Worm (Caenorhabditis elegans) whole organism, L1 larva: ENCODE measurements around the gene his-16.
A peak's percentile ranks its signal among the peaks of the same experiment; 100 is the strongest.

Experiments
- C16A3.4 ChIP-seq: fragments of 150-350 bp; optimal IDR thresholded peaks from 2 replicates; lab custom pipeline; 2014; ENCODE audit warnings: missing biosample characterization, missing genetic modification characterization
- aha-1 ChIP-seq: fragments of 150-350 bp; optimal IDR thresholded peaks from 2 replicates; lab custom pipeline; 2014; ENCODE audit warnings: missing biosample characterization, missing genetic modification characterization
- aly-2 ChIP-seq: fragments of 150-350 bp; optimal IDR thresholded peaks from 2 replicates; lab custom pipeline; 2014; ENCODE audit warnings: missing biosample characterization, missing genetic modification characterization
- ceh-8 ChIP-seq: fragments of 200-800 bp; sonication (Bioruptor generic); optimal IDR thresholded peaks from 2 replicates; lab custom pipeline; 2018; ENCODE audit warnings: mild to moderate bottlenecking, missing genetic modification characterization, moderate library complexity, missing compliant biosample characterization
- ceh-82 ChIP-seq, 3 experiments: fragments of 150-350 bp in 1 of 3; sonication (generic microtip) in 2 of 3; optimal IDR thresholded peaks; 2 replicates each; lab custom pipeline; 2014 to 2017; ENCODE audit warnings: missing biosample characterization in 3 of 3, missing genetic modification characterization in 3 of 3
- dsc-1 ChIP-seq: sonication (generic microtip); optimal IDR thresholded peaks from 2 replicates; lab custom pipeline; 2016; ENCODE audit warnings: mild to moderate bottlenecking, missing genetic modification characterization, missing compliant biosample characterization
- efl-1 ChIP-seq, 4 experiments: fragments of 150-350 bp; optimal IDR thresholded peaks in 3 of 4; peaks in 1 of 4; 1 replicate in 1 of 4; 2 replicates in 3 of 4; lab custom pipeline; 2014; ENCODE audit warnings: missing biosample characterization in 2 of 4, missing genetic modification characterization in 2 of 4, missing genetic modification reagents in 2 of 4
- egl-13 ChIP-seq: sonication (generic microtip); optimal IDR thresholded peaks from 2 replicates; lab custom pipeline; 2016; ENCODE audit warnings: missing genotype, missing genetic modification reagents, missing genetic modification characterization, missing compliant biosample characterization
- elt-3 ChIP-seq, 6 experiments: fragments of 150-350 bp in 1 of 6; sonication (generic microtip); optimal IDR thresholded peaks; 2 replicates each; lab custom pipeline; 2017 to 2018; ENCODE audit warnings: missing biosample characterization in 6 of 6, missing genetic modification characterization in 6 of 6, inconsistent platforms in 1 of 6
- ets-5 ChIP-seq: fragments of 200-800 bp; sonication (Bioruptor generic); IDR thresholded peaks from 2 replicates; pipeline ENCODE4 v1.3.6; 2022; ENCODE audit warnings: missing genetic modification characterization, missing compliant biosample characterization
- fos-1 ChIP-seq: fragments of 150-350 bp; optimal IDR thresholded peaks from 2 replicates; lab custom pipeline; 2014; ENCODE audit warnings: missing biosample characterization, missing genetic modification characterization
- hlh-17 ChIP-seq: fragments of 200-800 bp; sonication (Bioruptor generic); optimal IDR thresholded peaks from 2 replicates; lab custom pipeline; 2018; ENCODE audit warnings: missing genetic modification characterization, mild to moderate bottlenecking, missing compliant biosample characterization, moderate library complexity, borderline replicate concordance
- hpl-2 ChIP-seq: fragments of 150-350 bp; optimal IDR thresholded peaks from 2 replicates; lab custom pipeline; 2014; ENCODE audit warnings: missing biosample characterization, missing genetic modification reagents, missing genetic modification characterization
- jun-1 ChIP-seq: fragments of 150-350 bp; optimal IDR thresholded peaks from 2 replicates; lab custom pipeline; 2014; ENCODE audit warnings: missing biosample characterization, missing genetic modification reagents, missing genetic modification characterization
- lin-14 ChIP-seq: fragments of 200-800 bp; sonication (Bioruptor generic); optimal IDR thresholded peaks from 2 replicates; lab custom pipeline; 2018; ENCODE audit warnings: mild to moderate bottlenecking, missing genetic modification characterization, moderate library complexity, missing compliant biosample characterization
- lin-15B ChIP-seq: fragments of 150-350 bp; sonication (generic microtip); optimal IDR thresholded peaks from 3 replicates; lab custom pipeline; 2014; ENCODE audit warnings: missing biosample characterization, missing genetic modification characterization
- lin-35 ChIP-seq, 2 experiments: fragments of 150-350 bp; optimal IDR thresholded peaks; 2 replicates each; lab custom pipeline; 2014; ENCODE audit warnings: missing biosample characterization in 2 of 2, missing genetic modification characterization in 2 of 2, missing genetic modification reagents in 2 of 2
- lsy-2 ChIP-seq, 2 experiments: fragments of 150-350 bp; optimal IDR thresholded peaks; 2 replicates each; lab custom pipeline; 2014; ENCODE audit warnings: missing biosample characterization in 2 of 2, missing genetic modification characterization in 2 of 2
- mep-1 ChIP-seq: fragments of 150-350 bp; optimal IDR thresholded peaks from 2 replicates; lab custom pipeline; 2014; ENCODE audit warnings: missing biosample characterization, missing genetic modification characterization
- nhr-12 ChIP-seq: sonication (generic microtip); optimal IDR thresholded peaks from 2 replicates; lab custom pipeline; 2017; ENCODE audit warnings: missing biosample characterization, missing genetic modification characterization
- nhr-19 ChIP-seq: fragments of 200-800 bp; sonication (Bioruptor generic); conservative IDR thresholded peaks from 2 replicates; pipeline ENCODE4 v1.3.6; 2022; ENCODE audit warnings: missing genetic modification characterization, missing compliant biosample characterization
- nhr-20 ChIP-seq: sonication (generic microtip); optimal IDR thresholded peaks from 2 replicates; lab custom pipeline; 2016; ENCODE audit warnings: mild to moderate bottlenecking, missing genetic modification characterization, missing compliant biosample characterization
- nhr-28 ChIP-seq: fragments of 150-350 bp; optimal IDR thresholded peaks from 2 replicates; lab custom pipeline; 2014; ENCODE audit warnings: missing biosample characterization, missing genetic modification characterization
- nhr-71 ChIP-seq: sonication (generic microtip); optimal IDR thresholded peaks from 2 replicates; lab custom pipeline; 2016; ENCODE audit warnings: mild to moderate bottlenecking, missing genetic modification characterization, moderate library complexity, missing compliant biosample characterization
- nhr-77 ChIP-seq: fragments of 150-350 bp; optimal IDR thresholded peaks from 2 replicates; lab custom pipeline; 2014; ENCODE audit warnings: missing biosample characterization, missing genetic modification characterization
- nhr-84 ChIP-seq: sonication (generic microtip); optimal IDR thresholded peaks from 2 replicates; lab custom pipeline; 2017; ENCODE audit warnings: missing biosample characterization, missing genetic modification characterization
- nhr-90 ChIP-seq: sonication (generic microtip); optimal IDR thresholded peaks from 2 replicates; lab custom pipeline; 2016; ENCODE audit warnings: mild to moderate bottlenecking, missing genetic modification characterization, missing compliant biosample characterization; ENCODE audit not compliant: poor library complexity
- pag-3 ChIP-seq: sonication (generic microtip); optimal IDR thresholded peaks from 2 replicates; lab custom pipeline; 2017; ENCODE audit warnings: missing genetic modification characterization, mild to moderate bottlenecking, missing compliant biosample characterization, antibody characterized with exemption, borderline replicate concordance; ENCODE audit not compliant: insufficient read depth
- pqm-1 ChIP-seq: sonication (generic microtip); optimal IDR thresholded peaks from 3 replicates; lab custom pipeline; 2017; ENCODE audit warnings: missing biosample characterization, missing genetic modification characterization
- rnt-1 ChIP-seq: sonication (generic microtip); optimal IDR thresholded peaks from 2 replicates; lab custom pipeline; 2016; ENCODE audit warnings: mild to moderate bottlenecking, missing genetic modification characterization, moderate library complexity, missing compliant biosample characterization
- snu-23 ChIP-seq: sonication (generic microtip); optimal IDR thresholded peaks from 2 replicates; lab custom pipeline; 2016; ENCODE audit warnings: missing genetic modification characterization, missing compliant biosample characterization
- sptf-1 ChIP-seq: fragments of 150-350 bp; optimal IDR thresholded peaks from 2 replicates; lab custom pipeline; 2014; ENCODE audit warnings: missing biosample characterization, missing genetic modification characterization
- sup-37 ChIP-seq: fragments of 200-800 bp; sonication (Bioruptor generic); optimal IDR thresholded peaks from 2 replicates; lab custom pipeline; 2018; ENCODE audit warnings: mild to moderate bottlenecking, missing genetic modification characterization, missing compliant biosample characterization
- swsn-7 ChIP-seq: sonication (generic microtip); optimal IDR thresholded peaks from 2 replicates; lab custom pipeline; 2016; ENCODE audit warnings: missing genetic modification characterization, missing compliant biosample characterization
- tbx-2 ChIP-seq: sonication (generic microtip); optimal IDR thresholded peaks from 2 replicates; lab custom pipeline; 2016; ENCODE audit warnings: missing genetic modification characterization, missing compliant biosample characterization
- unc-130 ChIP-seq: fragments of 150-350 bp; optimal IDR thresholded peaks from 2 replicates; lab custom pipeline; 2017; ENCODE audit warnings: missing biosample characterization, missing genetic modification characterization, inconsistent platforms
- unc-62 ChIP-seq: fragments of 150-350 bp; optimal IDR thresholded peaks from 2 replicates; lab custom pipeline; 2014; ENCODE audit warnings: missing biosample characterization, missing genetic modification reagents, missing genetic modification characterization
- unc-98 ChIP-seq: fragments of 200-800 bp; sonication (Bioruptor generic); IDR thresholded peaks from 2 replicates; pipeline ENCODE4 v1.3.6; 2022; ENCODE audit warnings: missing genetic modification characterization, missing compliant biosample characterization
- xbp-1 ChIP-seq: sonication (generic microtip); optimal IDR thresholded peaks from 2 replicates; lab custom pipeline; 2016; ENCODE audit warnings: missing genetic modification characterization, missing compliant biosample characterization
- ztf-4 ChIP-seq: fragments of 150-350 bp; optimal IDR thresholded peaks from 2 replicates; lab custom pipeline; 2014; ENCODE audit warnings: missing biosample characterization, missing genetic modification characterization

his-16 gene

ce11 chrII:13806269-13806668, 11.7 kb downstream of the his-16 start:
- TF ChIP-seq efl-1 (optimal IDR thresholded peaks at IDR 0.05; lab: Kevin White, UChicago) (no peak), efl-1 (GFP tag; optimal IDR thresholded peaks at IDR 0.05 in 1 of 2; lab: Kevin White, UChicago) (peak in 1 of 2 experiments; percentile 24), nhr-90 (tag; lab: Kevin White, UChicago) (no peak), swsn-7 (tag; lab: Kevin White, UChicago) (no peak), ztf-4 (no peak), nhr-77 (tag; lab: Kevin White, UChicago) (peak; percentile 61), hpl-2 (GFP tag; lab: Kevin White, UChicago) (no peak), aha-1 (no peak), hlh-17 (no peak)

ce11 chrII:13796312-13796711, 21.6 kb downstream of the his-16 start:
- TF ChIP-seq efl-1 (optimal IDR thresholded peaks at IDR 0.05; lab: Kevin White, UChicago) (no peak), efl-1 (GFP tag; optimal IDR thresholded peaks at IDR 0.05 in 1 of 2; lab: Kevin White, UChicago) (peak in 1 of 2 experiments; percentile 50), ceh-82 (tag; optimal IDR thresholded peaks at IDR 0.05; lab: Kevin White, UChicago) (no peak)
- TF ChIP-seq, all 84 proteins: peak for 1

ce11 chrII:13795160-13795559, 22.8 kb downstream of the his-16 start:
- TF ChIP-seq lin-15B (tag; lab: Kevin White, UChicago) (no peak), ceh-8 (GFP tag; lab: Kevin White, UChicago) (no peak), C16A3.4 (tag; lab: Kevin White, UChicago) (no peak), nhr-20 (tag; lab: Kevin White, UChicago) (no peak), lin-35 (GFP tag; optimal IDR thresholded peaks at IDR 0.05; lab: Kevin White, UChicago) (no peak), fos-1 (tag; lab: Kevin White, UChicago) (no peak), sptf-1 (tag; lab: Kevin White, UChicago) (no peak)

- TF ChIP-seq nhr-28 (tag; lab: Kevin White, UChicago) (no peak), ets-5 (GFP tag; lab: Robert Waterston, UW) (no peak), nhr-84 (no peak), lin-14 (GFP tag; lab: Kevin White, UChicago) (no peak), dsc-1 (tag; lab: Kevin White, UChicago) (no peak), mep-1 (tag; lab: Kevin White, UChicago) (no peak), elt-3 (tag; optimal IDR thresholded peaks at IDR 0.05; lab: Kevin White, UChicago) (no peak), lin-15B (tag; lab: Kevin White, UChicago) (no peak), nhr-90 (tag; lab: Kevin White, UChicago) (no peak), nhr-12 (tag; lab: Kevin White, UChicago) (no peak)
Observed at ce11 chrII:13791570-13792279, 26.2 kb downstream of the his-16 start, which contains the start of gene ZK131.11. ZK131.11 (plus strand) TSS chrII:13792229.

ce11 chrII:13790701-13791100, 27.2 kb downstream of the his-16 start:
- peak; percentile 11 for TF ChIP-seq ceh-8 (GFP tag; lab: Kevin White, UChicago)

- peak; percentile 61 for TF ChIP-seq lin-14 (GFP tag; lab: Kevin White, UChicago)
- no peak for TF ChIP-seq xbp-1 (tag; lab: Kevin White, UChicago)
- TF ChIP-seq aly-2 (tag; lab: Kevin White, UChicago) = no peak
- no peak for TF ChIP-seq egl-13 (tag; lab: Kevin White, UChicago)
- TF ChIP-seq unc-62 (GFP tag; lab: Kevin White, UChicago) = no peak
- peak; percentile 17 for TF ChIP-seq unc-130 (tag; lab: Kevin White, UChicago)
- TF ChIP-seq lsy-2 (tag; optimal IDR thresholded peaks at IDR 0.05; lab: Kevin White, UChicago) = peak in 1 of 2 experiments; percentile 2
- no peak for TF ChIP-seq mep-1 (tag; lab: Kevin White, UChicago)
- peak; percentile 37 for TF ChIP-seq nhr-71 (tag; lab: Kevin White, UChicago)
- TF ChIP-seq nhr-19 (GFP tag; lab: Robert Waterston, UW) = peak; percentile 21; the same call in 1 of the 2 replicates
- no peak for TF ChIP-seq tbx-2 (tag; lab: Kevin White, UChicago)
- no peak for TF ChIP-seq pqm-1
- peak; percentile 5 for TF ChIP-seq snu-23 (GFP tag; lab: Kevin White, UChicago)
- TF ChIP-seq unc-98 = no peak
- no peak for TF ChIP-seq jun-1 (tag; lab: Kevin White, UChicago)
- TF ChIP-seq sup-37 = no peak
- no peak for TF ChIP-seq efl-1 (optimal IDR thresholded peaks at IDR 0.05; lab: Kevin White, UChicago)
- peak in 1 of 2 experiments; percentile 2 for TF ChIP-seq efl-1 (GFP tag; optimal IDR thresholded peaks at IDR 0.05 in 1 of 2; lab: Kevin White, UChicago)
- TF ChIP-seq fos-1 (tag; lab: Kevin White, UChicago) = no peak
- no peak for TF ChIP-seq hlh-17
- peak; percentile 49 for TF ChIP-seq pag-3 (tag; lab: Kevin White, UChicago)
- peak; percentile 55 for TF ChIP-seq rnt-1
Observed at ce11 chrII:13789714-13790113, 28.2 kb downstream of the his-16 start.
